Worm (Caenorhabditis elegans): Measurements from ENCODE around the gene rfc-2.
A peak's percentile ranks its signal among the peaks of the same experiment; 100 is the strongest.

Gene rfc-2

ce11 chrIV:1359125-1359524 lies 12.0 kb downstream of the rfc-2 start, which contains the start of gene col-105:
Gene col-105 (minus strand): TSS chrIV:1359225.
- TF ChIP-seq ref-1 (GFP tag; conservative IDR thresholded peaks at IDR 0.05), result no peak
- TF ChIP-seq flt-1 (GFP tag; IDR thresholded peaks at IDR 0.05), result no peak
- no peak for TF ChIP-seq klf-2 (GFP tag; conservative IDR thresholded peaks at IDR 0.05)
- no peak for TF ChIP-seq ztf-29 (GFP tag; IDR thresholded peaks at IDR 0.05)
- TF ChIP-seq ztf-23 (GFP tag; IDR thresholded peaks at IDR 0.05), result no peak
- TF ChIP-seq cog-1 (tag; optimal IDR thresholded peaks at IDR 0.05), result no peak
- TF ChIP-seq T22C8.4 (GFP tag; IDR thresholded peaks at IDR 0.05), result no peak
- no peak for TF ChIP-seq med-1 (GFP tag; optimal IDR thresholded peaks at IDR 0.05; ENCODE audit: insufficient read depth)
- TF ChIP-seq tab-1 (GFP tag; IDR thresholded peaks at IDR 0.05), result no peak

DNA sequence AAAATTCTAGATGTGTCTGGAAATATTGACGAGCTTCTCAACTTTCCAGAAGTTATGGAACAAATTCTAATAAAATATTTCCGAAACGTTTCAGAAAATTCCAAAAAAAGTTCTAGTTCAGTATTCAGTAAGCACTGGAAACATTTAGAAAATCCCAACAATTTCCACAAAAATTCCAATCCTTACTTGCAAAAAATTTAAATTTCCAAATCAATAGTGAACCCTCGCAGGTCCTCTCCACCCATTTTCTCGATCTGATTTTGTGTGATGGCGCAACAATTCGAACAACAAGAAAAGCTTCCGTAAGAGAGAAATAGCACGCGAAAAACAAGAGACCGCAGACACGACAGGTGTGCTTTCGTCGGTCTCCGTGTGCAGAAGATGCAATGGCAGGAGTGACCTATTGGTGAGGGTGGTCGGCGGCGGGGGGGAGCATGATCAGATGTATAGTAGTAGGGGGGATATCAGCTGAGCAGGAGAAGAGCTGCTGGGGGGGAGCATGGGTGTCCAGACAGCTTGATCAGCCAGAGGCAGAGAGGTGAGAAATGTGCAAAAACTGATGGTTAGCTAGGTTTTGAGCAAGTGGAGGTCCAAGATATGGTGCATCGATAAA lies 14.6 kb downstream of the rfc-2 start:
- TF ChIP-seq klf-2 (GFP tag; conservative IDR thresholded peaks at IDR 0.05) (no peak), ztf-29 (GFP tag; IDR thresholded peaks at IDR 0.05) (no peak)

- no peak for TF ChIP-seq klf-2 (GFP tag; conservative IDR thresholded peaks at IDR 0.05)
- TF ChIP-seq med-1 (GFP tag; optimal IDR thresholded peaks at IDR 0.05; ENCODE audit: insufficient read depth), result no peak
- TF ChIP-seq tab-1 (GFP tag; IDR thresholded peaks at IDR 0.05), result no peak
- TF ChIP-seq flt-1 (GFP tag; IDR thresholded peaks at IDR 0.05), result no peak
- TF ChIP-seq ztf-23 (GFP tag; IDR thresholded peaks at IDR 0.05), result no peak
- no peak for TF ChIP-seq ztf-29 (GFP tag; IDR thresholded peaks at IDR 0.05)
- no peak for TF ChIP-seq ref-1 (GFP tag; conservative IDR thresholded peaks at IDR 0.05)
- TF ChIP-seq T22C8.4 (GFP tag; IDR thresholded peaks at IDR 0.05), result no peak
- TF ChIP-seq cog-1 (tag; optimal IDR thresholded peaks at IDR 0.05), result no peak
These were observed 18.7 kb downstream of the rfc-2 start for ce11 chrIV:1365771-1366170.

- TF ChIP-seq T22C8.4 (GFP tag; IDR thresholded peaks at IDR 0.05) (no peak), flt-1 (GFP tag; IDR thresholded peaks at IDR 0.05) (no peak), ref-1 (GFP tag; conservative IDR thresholded peaks at IDR 0.05) (no peak), tab-1 (GFP tag; IDR thresholded peaks at IDR 0.05) (no peak), klf-2 (GFP tag; conservative IDR thresholded peaks at IDR 0.05) (no peak), ztf-29 (GFP tag; IDR thresholded peaks at IDR 0.05) (no peak), med-1 (GFP tag; optimal IDR thresholded peaks at IDR 0.05; ENCODE audit: insufficient read depth) (no peak), cog-1 (tag; optimal IDR thresholded peaks at IDR 0.05) (no peak), ztf-23 (GFP tag; IDR thresholded peaks at IDR 0.05) (no peak)
These were observed 19.9 kb downstream of the rfc-2 start for ce11 chrIV:1367041-1367440.

ce11 chrIV:1371300-1371699 lies 24.2 kb downstream of the rfc-2 start:
- TF ChIP-seq ztf-29 (GFP tag; IDR thresholded peaks at IDR 0.05) (no peak), ref-1 (GFP tag; conservative IDR thresholded peaks at IDR 0.05) (no peak), cog-1 (tag; optimal IDR thresholded peaks at IDR 0.05) (no peak), tab-1 (GFP tag; IDR thresholded peaks at IDR 0.05) (no peak), T22C8.4 (GFP tag; IDR thresholded peaks at IDR 0.05) (no peak), klf-2 (GFP tag; conservative IDR thresholded peaks at IDR 0.05) (no peak), flt-1 (GFP tag; IDR thresholded peaks at IDR 0.05) (no peak)

- TF ChIP-seq flt-1 (GFP tag; IDR thresholded peaks at IDR 0.05) (no peak), ztf-23 (GFP tag; IDR thresholded peaks at IDR 0.05) (no peak), ztf-29 (GFP tag; IDR thresholded peaks at IDR 0.05) (no peak), tab-1 (GFP tag; IDR thresholded peaks at IDR 0.05) (no peak), med-1 (GFP tag; optimal IDR thresholded peaks at IDR 0.05; ENCODE audit: insufficient read depth) (no peak), T22C8.4 (GFP tag; IDR thresholded peaks at IDR 0.05) (no peak), klf-2 (GFP tag; conservative IDR thresholded peaks at IDR 0.05) (no peak), cog-1 (tag; optimal IDR thresholded peaks at IDR 0.05) (no peak), ref-1 (GFP tag; conservative IDR thresholded peaks at IDR 0.05) (no peak)
These were observed 28.2 kb downstream of the rfc-2 start for ce11 chrIV:1375289-1375688.

- TF ChIP-seq ztf-29 (GFP tag; IDR thresholded peaks at IDR 0.05) (no peak), flt-1 (GFP tag; IDR thresholded peaks at IDR 0.05) (peak; percentile 37; the same call in 1 of the 2 replicates), med-1 (GFP tag; optimal IDR thresholded peaks at IDR 0.05; ENCODE audit: insufficient read depth) (no peak), tab-1 (GFP tag; IDR thresholded peaks at IDR 0.05) (peak; percentile 48; the same call in 1 of the 2 replicates), ref-1 (GFP tag; conservative IDR thresholded peaks at IDR 0.05) (no peak), klf-2 (GFP tag; conservative IDR thresholded peaks at IDR 0.05) (no peak), cog-1 (tag; optimal IDR thresholded peaks at IDR 0.05) (no peak), ztf-23 (GFP tag; IDR thresholded peaks at IDR 0.05) (no peak), T22C8.4 (GFP tag; IDR thresholded peaks at IDR 0.05) (0 out of 2 replicates have a peak, but pooled peaks have one; percentile 10)
These were observed 30.6 kb downstream of the rfc-2 start for ce11 chrIV:1377699-1378098.

ce11 chrIV:1378954-1379353 lies 31.8 kb downstream of the rfc-2 start:
- TF ChIP-seq cog-1 (tag; optimal IDR thresholded peaks at IDR 0.05), result no peak
- no peak for TF ChIP-seq tab-1 (GFP tag; IDR thresholded peaks at IDR 0.05)
- TF ChIP-seq med-1 (GFP tag; optimal IDR thresholded peaks at IDR 0.05; ENCODE audit: insufficient read depth), result no peak
- no peak for TF ChIP-seq ztf-23 (GFP tag; IDR thresholded peaks at IDR 0.05)
- TF ChIP-seq ref-1 (GFP tag; conservative IDR thresholded peaks at IDR 0.05), result no peak
- no peak for TF ChIP-seq klf-2 (GFP tag; conservative IDR thresholded peaks at IDR 0.05)
- no peak for TF ChIP-seq ztf-29 (GFP tag; IDR thresholded peaks at IDR 0.05)
- no peak for TF ChIP-seq T22C8.4 (GFP tag; IDR thresholded peaks at IDR 0.05)
- TF ChIP-seq flt-1 (GFP tag; IDR thresholded peaks at IDR 0.05), result no peak

- TF ChIP-seq tab-1 (GFP tag; IDR thresholded peaks at IDR 0.05) (no peak), ztf-23 (GFP tag; IDR thresholded peaks at IDR 0.05) (no peak), klf-2 (GFP tag; conservative IDR thresholded peaks at IDR 0.05) (no peak), ref-1 (GFP tag; conservative IDR thresholded peaks at IDR 0.05) (no peak)
These were observed 33.2 kb downstream of the rfc-2 start for ce11 chrIV:1380350-1380749.

DNA sequence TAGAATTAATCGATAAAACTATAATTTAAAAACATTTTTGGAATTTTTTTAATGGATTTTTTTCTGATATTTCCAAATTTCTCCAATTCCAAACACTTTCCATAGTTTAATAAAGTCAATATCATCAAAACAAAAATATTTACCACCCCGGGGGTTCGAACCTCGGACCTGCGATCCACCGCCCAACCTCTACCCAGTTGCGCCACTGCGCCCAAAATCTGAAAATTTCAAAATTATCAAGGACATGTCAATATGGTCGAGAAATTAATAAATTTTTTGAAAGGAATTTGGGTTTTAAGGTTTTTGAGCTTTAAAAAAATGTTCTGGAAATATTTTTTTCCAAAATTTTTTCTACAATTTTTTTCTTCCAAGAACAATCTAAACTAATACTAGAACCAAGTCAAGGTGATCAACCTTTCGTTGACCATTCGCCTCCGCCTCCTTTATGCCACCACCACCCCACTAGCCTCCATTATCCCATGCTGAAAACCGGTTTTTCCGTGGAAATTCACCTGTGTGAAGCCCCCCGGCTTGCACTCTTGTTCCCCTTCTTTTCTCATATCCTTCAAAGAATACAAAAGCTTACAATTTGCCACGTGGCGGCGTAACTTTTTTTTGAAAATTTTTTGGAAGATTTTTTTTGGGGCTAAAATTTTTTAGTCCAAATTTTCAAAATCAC lies 34.6 kb downstream of the rfc-2 start:
- TF ChIP-seq ref-1 (GFP tag; conservative IDR thresholded peaks at IDR 0.05), result no peak
- TF ChIP-seq klf-2 (GFP tag; conservative IDR thresholded peaks at IDR 0.05), result no peak
- no peak for TF ChIP-seq tab-1 (GFP tag; IDR thresholded peaks at IDR 0.05)
- TF ChIP-seq T22C8.4 (GFP tag; IDR thresholded peaks at IDR 0.05), result no peak
- TF ChIP-seq med-1 (GFP tag; optimal IDR thresholded peaks at IDR 0.05; ENCODE audit: insufficient read depth), result no peak
- TF ChIP-seq cog-1 (tag; optimal IDR thresholded peaks at IDR 0.05), result no peak
- TF ChIP-seq ztf-29 (GFP tag; IDR thresholded peaks at IDR 0.05), result no peak
- TF ChIP-seq ztf-23 (GFP tag; IDR thresholded peaks at IDR 0.05), result no peak
- no peak for TF ChIP-seq flt-1 (GFP tag; IDR thresholded peaks at IDR 0.05)

All from whole organism, midembryonic.